Worm (Caenorhabditis elegans) whole organism, L2 larva: ENCODE data around the gene Y57G11A.2.
"Not testable (repeated sequence)": the region's sequence is repeated elsewhere in the genome, so short reads cannot be mapped to it uniquely, and the experiment has no call there.

Experiments
- ama-1 ChIP-seq: fragments of 150-350 bp; optimal IDR thresholded peaks from 2 replicates; lab custom pipeline; 2018; ENCODE audit warnings: inconsistent platforms
- fos-1 ChIP-seq: fragments of 150-350 bp; optimal IDR thresholded peaks from 2 replicates; lab custom pipeline; 2014; ENCODE audit warnings: missing biosample characterization, missing genetic modification characterization
- mdl-1 ChIP-seq, 2 experiments: fragments of 150-350 bp in 1 of 2; sonication (generic microtip) in 1 of 2; optimal IDR thresholded peaks; 2 replicates each; lab custom pipeline; 2017; ENCODE audit warnings: missing biosample characterization in 2 of 2, missing genetic modification characterization in 2 of 2
- nhr-6 ChIP-seq: fragments of 150-350 bp; optimal IDR thresholded peaks from 2 replicates; lab custom pipeline; 2014; ENCODE audit warnings: missing biosample characterization, missing genetic modification characterization

DNA sequence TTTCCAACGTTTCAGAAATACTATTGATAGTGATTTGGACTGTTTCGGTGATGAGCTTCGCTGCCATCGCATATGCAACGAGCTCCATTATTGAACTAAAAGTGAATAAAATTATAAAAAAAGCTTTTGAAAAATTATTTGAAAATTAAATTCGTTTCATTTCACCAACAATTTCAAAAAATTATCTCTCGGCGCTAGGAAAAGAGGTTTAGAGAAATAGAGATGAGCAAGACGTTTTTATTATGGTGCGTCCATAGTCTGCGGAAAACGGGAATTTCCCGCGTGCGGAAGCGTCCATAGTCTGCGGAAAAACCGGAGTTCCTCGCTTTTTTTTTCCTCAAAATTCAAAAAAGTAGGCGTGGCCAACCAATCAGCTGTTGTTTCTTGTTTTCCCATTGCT is 32.5 kb upstream of the Y57G11A.2 start, which contains the start of gene pals-30:
- not testable (repeated sequence) for TF ChIP-seq fos-1 (tag; lab: Kevin White, UChicago); ama-1 (lab: Kevin White, UChicago); nhr-6 (tag; lab: Kevin White, UChicago); mdl-1 (tag; optimal IDR thresholded peaks at IDR 0.05; lab: Kevin White, UChicago)
